Worm (Caenorhabditis elegans): ENCODE results near the gene Y94H6A.2.

Gene Y94H6A.2

DNA sequence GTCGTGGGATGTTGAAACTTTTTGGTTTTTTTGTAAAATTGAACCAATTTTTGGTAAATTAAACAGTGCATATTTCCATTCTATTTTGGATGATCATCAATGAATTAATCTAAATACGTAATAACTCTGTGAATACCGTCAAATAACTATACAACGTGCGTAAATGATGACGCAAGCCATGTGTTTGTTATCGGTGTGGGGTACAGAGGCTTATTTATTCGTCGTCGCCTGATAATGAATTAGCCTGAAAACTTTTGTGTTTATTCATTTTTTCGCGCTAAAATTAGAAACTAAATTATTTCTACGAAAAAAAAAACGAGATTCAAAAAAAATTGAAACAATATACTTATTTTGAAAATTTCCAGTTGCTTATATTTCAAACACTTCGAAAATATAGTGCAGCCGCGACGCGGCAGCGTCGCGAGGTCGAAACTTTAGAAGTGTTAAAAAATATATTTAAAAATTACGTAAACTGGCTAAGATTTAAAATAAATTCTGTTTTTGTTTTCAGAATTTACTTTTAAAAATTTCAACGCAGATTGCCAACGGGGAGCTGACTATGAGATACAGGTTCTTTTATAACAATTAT lies 18.9 kb downstream of the Y94H6A.2 start:
- TF ChIP-seq ztf-29 (GFP tag; IDR thresholded peaks at IDR 0.05): no peak
- TF ChIP-seq flt-1 (GFP tag; IDR thresholded peaks at IDR 0.05): no peak
- no peak for TF ChIP-seq ztf-23 (GFP tag; IDR thresholded peaks at IDR 0.05)
- TF ChIP-seq klf-2 (GFP tag; conservative IDR thresholded peaks at IDR 0.05): no peak
- TF ChIP-seq ref-1 (GFP tag; conservative IDR thresholded peaks at IDR 0.05): no peak
- TF ChIP-seq cog-1 (tag; optimal IDR thresholded peaks at IDR 0.05): no peak
- no peak for TF ChIP-seq T22C8.4 (GFP tag; IDR thresholded peaks at IDR 0.05)
- no peak for TF ChIP-seq med-1 (GFP tag; optimal IDR thresholded peaks at IDR 0.05; ENCODE audit: insufficient read depth)

DNA sequence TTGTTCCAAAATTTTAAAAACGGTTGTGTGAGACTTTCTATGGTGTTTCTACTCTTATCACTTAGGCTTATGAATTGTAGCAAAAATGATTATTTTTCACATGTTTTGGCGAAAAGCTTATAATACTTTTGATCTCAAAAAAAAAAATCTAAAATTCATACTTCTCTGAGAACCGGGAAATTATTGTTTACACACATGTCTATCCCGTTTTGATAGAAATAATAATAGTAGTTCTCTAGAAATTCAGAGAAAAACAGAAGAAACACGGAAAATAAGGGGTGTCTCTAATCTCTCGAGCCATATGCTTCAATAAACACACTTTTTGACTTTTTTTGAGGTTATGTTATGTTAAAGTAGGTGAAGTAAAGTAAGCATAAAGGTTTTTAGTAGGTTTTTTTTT lies 20.5 kb downstream of the Y94H6A.2 start:
- no peak for TF ChIP-seq cog-1 (tag; optimal IDR thresholded peaks at IDR 0.05)
- no peak for TF ChIP-seq tab-1 (GFP tag; IDR thresholded peaks at IDR 0.05)
- no peak for TF ChIP-seq klf-2 (GFP tag; conservative IDR thresholded peaks at IDR 0.05)
- no peak for TF ChIP-seq ref-1 (GFP tag; conservative IDR thresholded peaks at IDR 0.05)
- no peak for TF ChIP-seq T22C8.4 (GFP tag; IDR thresholded peaks at IDR 0.05)
- no peak for TF ChIP-seq med-1 (GFP tag; optimal IDR thresholded peaks at IDR 0.05; ENCODE audit: insufficient read depth)
- no peak for TF ChIP-seq ztf-29 (GFP tag; IDR thresholded peaks at IDR 0.05)
- TF ChIP-seq flt-1 (GFP tag; IDR thresholded peaks at IDR 0.05): no peak
- no peak for TF ChIP-seq ztf-23 (GFP tag; IDR thresholded peaks at IDR 0.05)

DNA sequence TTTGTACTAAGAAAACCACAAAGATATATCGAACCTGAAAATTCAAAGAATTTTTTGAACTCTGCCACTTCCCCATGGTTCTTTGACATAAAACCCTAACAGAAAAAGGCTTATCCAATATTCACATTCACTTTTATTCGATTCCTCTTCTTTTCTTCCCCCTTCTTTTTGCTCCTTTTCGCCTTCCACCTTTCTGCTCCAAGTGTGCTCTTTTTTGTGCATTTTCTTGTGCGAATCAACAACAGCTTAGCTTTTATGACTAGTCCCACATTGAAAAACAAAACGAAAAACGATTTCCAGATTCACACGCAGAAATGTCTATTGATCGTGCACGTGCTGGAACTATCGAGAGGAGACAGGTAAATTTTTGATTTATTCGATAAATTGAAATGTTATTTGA lies 21.5 kb downstream of the Y94H6A.2 start, which contains the start of gene Y54G2A.41:
Gene Y54G2A.41, plus strand, starts transcription at position 301 of the 400 bp plus-strand sequence.
- TF ChIP-seq ztf-23 (GFP tag; IDR thresholded peaks at IDR 0.05): no peak
- TF ChIP-seq klf-2 (GFP tag; conservative IDR thresholded peaks at IDR 0.05): no peak
- no peak for TF ChIP-seq T22C8.4 (GFP tag; IDR thresholded peaks at IDR 0.05)
- TF ChIP-seq ref-1 (GFP tag; conservative IDR thresholded peaks at IDR 0.05): no peak
- no peak for TF ChIP-seq tab-1 (GFP tag; IDR thresholded peaks at IDR 0.05)
- no peak for TF ChIP-seq ztf-29 (GFP tag; IDR thresholded peaks at IDR 0.05)
- no peak for TF ChIP-seq flt-1 (GFP tag; IDR thresholded peaks at IDR 0.05)
- no peak for TF ChIP-seq cog-1 (tag; optimal IDR thresholded peaks at IDR 0.05)
- no peak for TF ChIP-seq med-1 (GFP tag; optimal IDR thresholded peaks at IDR 0.05; ENCODE audit: insufficient read depth)

DNA sequence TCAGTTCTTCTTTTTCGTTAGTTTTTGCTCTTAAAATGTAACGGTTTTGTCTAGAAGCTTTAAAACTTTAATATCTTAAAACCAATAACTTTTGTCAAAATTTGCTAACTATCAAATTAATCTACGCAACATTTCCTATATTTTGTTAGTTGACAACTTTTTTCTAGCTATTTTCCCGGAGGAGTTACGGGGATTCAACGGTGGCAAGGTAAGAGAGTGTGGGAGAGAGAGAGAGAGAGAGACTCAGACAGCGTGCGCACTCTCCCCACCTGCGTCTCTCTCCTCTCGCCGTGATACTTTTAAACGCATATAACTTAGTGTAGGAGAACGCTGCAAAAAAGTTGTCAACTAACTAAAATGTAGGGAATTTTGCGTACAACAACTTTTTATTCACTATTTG lies 23.4 kb downstream of the Y94H6A.2 start:
- TF ChIP-seq cog-1 (tag; optimal IDR thresholded peaks at IDR 0.05): no peak
- TF ChIP-seq ztf-29 (GFP tag; IDR thresholded peaks at IDR 0.05): no peak
- TF ChIP-seq med-1 (GFP tag; optimal IDR thresholded peaks at IDR 0.05; ENCODE audit: insufficient read depth): no peak
- no peak for TF ChIP-seq ref-1 (GFP tag; conservative IDR thresholded peaks at IDR 0.05)
- no peak for TF ChIP-seq flt-1 (GFP tag; IDR thresholded peaks at IDR 0.05)
- no peak for TF ChIP-seq T22C8.4 (GFP tag; IDR thresholded peaks at IDR 0.05)
- no peak for TF ChIP-seq klf-2 (GFP tag; conservative IDR thresholded peaks at IDR 0.05)
- TF ChIP-seq ztf-23 (GFP tag; IDR thresholded peaks at IDR 0.05): no peak
- no peak for TF ChIP-seq tab-1 (GFP tag; IDR thresholded peaks at IDR 0.05)

DNA sequence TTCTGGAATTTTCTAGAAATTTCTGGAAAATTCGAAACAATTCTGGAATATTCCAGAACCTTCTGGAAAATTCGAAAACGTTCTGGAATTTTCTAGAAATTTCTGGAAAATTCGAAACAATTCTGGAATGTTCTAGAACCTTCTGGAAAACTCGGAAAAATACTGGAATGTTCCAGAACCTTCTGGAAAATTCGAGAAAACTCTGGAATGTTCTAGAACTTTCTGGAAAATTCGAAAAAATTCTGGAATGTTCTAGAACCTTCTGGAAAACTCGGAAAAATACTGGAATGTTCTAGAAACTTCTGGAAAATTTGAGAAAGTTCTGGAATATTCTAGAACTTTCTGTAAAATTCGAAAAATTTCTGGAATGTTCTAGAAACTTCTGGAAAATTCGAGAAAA lies 26.0 kb downstream of the Y94H6A.2 start:
- peak; percentile 71 for TF ChIP-seq flt-1 (GFP tag; IDR thresholded peaks at IDR 0.05)

DNA sequence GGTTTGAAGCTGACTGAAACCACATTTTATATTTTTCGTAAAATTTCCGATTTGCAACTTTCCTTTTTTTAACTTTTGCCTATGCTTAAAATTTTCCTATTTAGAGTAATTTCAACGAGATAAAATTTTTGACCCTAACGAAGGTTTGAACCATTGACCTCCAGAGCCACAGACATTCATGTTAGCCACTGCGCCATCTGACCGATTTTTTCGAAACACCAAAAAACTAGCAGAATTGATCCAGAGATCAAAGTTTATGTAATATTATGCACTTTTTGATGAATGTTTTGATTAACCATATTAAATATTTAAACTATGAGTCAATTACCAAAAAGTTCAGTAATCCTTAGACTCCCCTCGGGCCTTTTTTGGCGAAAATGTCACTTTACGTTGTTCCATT lies 28.0 kb downstream of the Y94H6A.2 start:
- TF ChIP-seq klf-2 (GFP tag; conservative IDR thresholded peaks at IDR 0.05): no peak
- no peak for TF ChIP-seq tab-1 (GFP tag; IDR thresholded peaks at IDR 0.05)
- TF ChIP-seq cog-1 (tag; optimal IDR thresholded peaks at IDR 0.05): no peak
- no peak for TF ChIP-seq T22C8.4 (GFP tag; IDR thresholded peaks at IDR 0.05)
- no peak for TF ChIP-seq ztf-23 (GFP tag; IDR thresholded peaks at IDR 0.05)
- no peak for TF ChIP-seq ref-1 (GFP tag; conservative IDR thresholded peaks at IDR 0.05)
- TF ChIP-seq med-1 (GFP tag; optimal IDR thresholded peaks at IDR 0.05; ENCODE audit: insufficient read depth): no peak
- TF ChIP-seq flt-1 (GFP tag; IDR thresholded peaks at IDR 0.05): no peak
- no peak for TF ChIP-seq ztf-29 (GFP tag; IDR thresholded peaks at IDR 0.05)

DNA sequence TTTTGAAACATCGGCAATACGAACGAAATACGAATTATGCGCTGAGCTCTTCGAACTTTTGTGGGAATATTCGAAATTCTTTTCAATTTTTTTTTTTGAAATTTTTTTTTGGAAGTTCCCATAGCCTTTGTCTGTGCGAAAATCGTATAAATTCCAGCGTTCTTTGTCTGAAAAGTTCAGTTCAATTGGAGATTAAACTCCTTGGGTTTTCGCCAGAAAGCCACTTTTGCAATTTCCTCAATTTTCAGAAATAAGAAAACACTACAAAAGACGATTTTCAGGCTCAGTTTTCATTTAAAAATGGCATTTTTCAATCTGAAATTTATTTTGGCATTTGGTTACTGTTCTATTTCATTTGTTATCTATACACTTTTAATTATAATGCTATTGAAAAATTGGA lies 29.1 kb downstream of the Y94H6A.2 start, which contains the start of gene Y54G2A.38:
Gene Y54G2A.38, plus strand, starts transcription at position 301 of the 400 bp plus-strand sequence.
- TF ChIP-seq T22C8.4 (GFP tag; IDR thresholded peaks at IDR 0.05) (no peak), tab-1 (GFP tag; IDR thresholded peaks at IDR 0.05) (no peak), ztf-23 (GFP tag; IDR thresholded peaks at IDR 0.05) (no peak), med-1 (GFP tag; optimal IDR thresholded peaks at IDR 0.05; ENCODE audit: insufficient read depth) (no peak), klf-2 (GFP tag; conservative IDR thresholded peaks at IDR 0.05) (no peak), flt-1 (GFP tag; IDR thresholded peaks at IDR 0.05) (no peak), cog-1 (tag; optimal IDR thresholded peaks at IDR 0.05) (no peak), ztf-29 (GFP tag; IDR thresholded peaks at IDR 0.05) (no peak), ref-1 (GFP tag; conservative IDR thresholded peaks at IDR 0.05) (no peak)

DNA sequence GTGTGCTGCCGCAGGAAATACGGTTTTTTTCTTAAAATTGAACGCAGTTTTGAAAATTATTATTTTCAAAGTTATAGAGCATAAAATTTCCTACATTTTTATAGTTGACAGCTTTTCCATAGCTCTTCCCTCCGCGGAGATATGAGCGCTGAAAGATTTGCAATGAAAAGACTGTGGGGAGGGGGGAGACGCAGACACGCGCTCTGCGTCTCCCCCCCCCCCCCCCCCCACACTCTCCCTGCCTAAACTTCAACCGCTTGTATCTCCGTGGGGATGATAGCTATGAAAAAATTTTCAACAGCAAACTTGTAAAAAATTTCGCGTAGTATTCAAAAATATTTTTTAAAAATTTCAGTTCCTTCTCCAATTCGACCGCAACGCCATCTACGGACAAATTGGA lies 31.4 kb downstream of the Y94H6A.2 start:
- TF ChIP-seq ref-1 (GFP tag; conservative IDR thresholded peaks at IDR 0.05) (no peak), klf-2 (GFP tag; conservative IDR thresholded peaks at IDR 0.05) (no peak), tab-1 (GFP tag; IDR thresholded peaks at IDR 0.05) (no peak), ztf-29 (GFP tag; IDR thresholded peaks at IDR 0.05) (no peak), T22C8.4 (GFP tag; IDR thresholded peaks at IDR 0.05) (no peak), ztf-23 (GFP tag; IDR thresholded peaks at IDR 0.05) (no peak), cog-1 (tag; optimal IDR thresholded peaks at IDR 0.05) (no peak), flt-1 (GFP tag; IDR thresholded peaks at IDR 0.05) (no peak), med-1 (GFP tag; optimal IDR thresholded peaks at IDR 0.05; ENCODE audit: insufficient read depth) (no peak)

DNA sequence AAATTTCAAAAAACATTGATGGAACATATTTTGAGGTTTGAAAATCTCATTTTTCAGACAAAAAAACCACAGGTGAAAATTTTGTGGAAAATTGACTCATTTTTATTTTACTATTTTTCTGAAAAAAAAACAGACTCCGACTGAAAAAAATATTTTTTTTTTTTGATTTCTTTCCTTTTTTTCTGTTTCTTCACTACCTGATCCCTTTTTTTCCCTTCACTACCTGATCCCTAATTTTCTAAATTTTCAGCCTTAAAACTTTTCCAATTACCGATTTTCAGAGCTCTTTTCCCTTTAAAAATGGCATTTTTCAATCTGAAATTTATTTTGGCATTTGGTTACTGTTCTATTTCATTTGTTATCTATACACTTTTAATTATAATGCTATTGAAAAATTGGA lies 32.3 kb downstream of the Y94H6A.2 start, which contains the start of gene Y54G2A.77:
Gene Y54G2A.77, plus strand, starts transcription at position 301 of the 400 bp plus-strand sequence.
- TF ChIP-seq ztf-23 (GFP tag; IDR thresholded peaks at IDR 0.05) (no peak), cog-1 (tag; optimal IDR thresholded peaks at IDR 0.05) (no peak), tab-1 (GFP tag; IDR thresholded peaks at IDR 0.05) (no peak), ztf-29 (GFP tag; IDR thresholded peaks at IDR 0.05) (no peak), klf-2 (GFP tag; conservative IDR thresholded peaks at IDR 0.05) (no peak), T22C8.4 (GFP tag; IDR thresholded peaks at IDR 0.05) (no peak), flt-1 (GFP tag; IDR thresholded peaks at IDR 0.05) (no peak), ref-1 (GFP tag; conservative IDR thresholded peaks at IDR 0.05) (no peak), med-1 (GFP tag; optimal IDR thresholded peaks at IDR 0.05; ENCODE audit: insufficient read depth) (no peak)

DNA sequence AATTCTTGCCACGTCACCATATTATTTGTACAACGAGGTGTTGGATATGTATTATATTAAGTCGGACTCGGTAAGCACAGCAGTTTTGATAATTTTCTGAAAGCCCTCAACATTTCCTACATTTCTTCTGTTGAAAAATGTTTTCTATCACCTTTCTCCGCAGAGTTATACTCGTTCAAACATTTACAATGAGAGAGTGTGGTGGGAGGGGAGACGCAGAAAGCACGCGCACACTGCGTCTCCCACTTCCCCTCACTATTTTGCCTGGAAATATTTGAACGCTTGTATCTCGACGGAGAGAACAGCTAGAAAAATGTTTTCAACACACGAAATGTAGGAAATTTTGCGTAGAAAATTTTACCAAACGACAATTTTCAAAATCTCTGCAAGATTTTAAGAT lies 34.1 kb downstream of the Y94H6A.2 start:
- TF ChIP-seq T22C8.4 (GFP tag; IDR thresholded peaks at IDR 0.05) (no peak), klf-2 (GFP tag; conservative IDR thresholded peaks at IDR 0.05) (no peak), tab-1 (GFP tag; IDR thresholded peaks at IDR 0.05) (no peak), ztf-29 (GFP tag; IDR thresholded peaks at IDR 0.05) (no peak), ref-1 (GFP tag; conservative IDR thresholded peaks at IDR 0.05) (no peak)

Data from whole organism, midembryonic.